Worm (Caenorhabditis elegans) whole organism, early embryonic: ENCODE measurements around the gene F59E12.17.

Source experiments
- ama-1 ChIP-seq: fragments of 150-350 bp; optimal IDR thresholded peaks from 2 replicates; lab custom pipeline; 2014
- hmg-4 ChIP-seq: fragments of 200-800 bp; sonication (Bioruptor generic); optimal IDR thresholded peaks from 2 replicates; lab custom pipeline; 2018; ENCODE audit warnings: mild to moderate bottlenecking, missing genetic modification characterization, missing compliant biosample characterization
- tbx-11 ChIP-seq: fragments of 200-800 bp; sonication (Bioruptor generic); IDR thresholded peaks from 2 replicates; pipeline ENCODE4 v1.3.6; 2022; ENCODE audit warnings: missing genetic modification characterization, missing compliant biosample characterization

- TF ChIP-seq hmg-4 (GFP tag; lab: Kevin White, UChicago) (no peak), tbx-11 (no peak), ama-1 (lab: Kevin White, UChicago) (no peak)
Measured at ce11 chrII:5697338-5697737, 48.1 kb upstream of the F59E12.17 start.
